Fruit fly (Drosophila melanogaster): ENCODE data around the gene CG8043.
A peak's percentile ranks its signal among the peaks of the same experiment; 100 is the strongest.

The CG8043 gene

dm6 chr3R:8659200-8659897, 17.4 kb upstream of the CG8043 start (continued):
- TF ChIP-seq gce (GFP tag; IDR thresholded peaks at IDR 0.05) = peak; percentile 55; the same call in 1 of the 3 replicates
- no peak for TF ChIP-seq CG4730 (GFP tag; IDR thresholded peaks at IDR 0.05)
- peak; percentile 39 for TF ChIP-seq shn (GFP tag; optimal IDR thresholded peaks at IDR 0.05)
- peak; percentile 20; the same call in 1 of the 2 replicates for TF ChIP-seq Rx (GFP tag; IDR thresholded peaks at IDR 0.05)
- no peak for TF ChIP-seq CG3163 (GFP tag; optimal IDR thresholded peaks at IDR 0.05)
- TF ChIP-seq Ets97D (GFP tag; optimal IDR thresholded peaks at IDR 0.05) = peak; percentile 20
- TF ChIP-seq CG2712 (tag; optimal IDR thresholded peaks at IDR 0.05) = peak; percentile 51
- no peak for TF ChIP-seq Dad (GFP tag; optimal IDR thresholded peaks at IDR 0.05)
- peak; percentile 59 for TF ChIP-seq CG15601 (tag; optimal IDR thresholded peaks at IDR 0.05)
- TF ChIP-seq toy (GFP tag; IDR thresholded peaks at IDR 0.05) = 0 out of 2 replicates have a peak, but pooled peaks have one; percentile 22
- peak; percentile 23; the same call in 1 of the 2 replicates for TF ChIP-seq lmd (GFP tag; IDR thresholded peaks at IDR 0.05)
- TF ChIP-seq Nf-YB (GFP tag; optimal IDR thresholded peaks at IDR 0.05) = peak; percentile 7
- peak; percentile 63 for TF ChIP-seq dysf (GFP tag; IDR thresholded peaks at IDR 0.05)
- TF ChIP-seq odd (GFP tag; optimal IDR thresholded peaks at IDR 0.05) = peak; percentile 22
- peak in 1 of 2 experiments; percentile 32 for TF ChIP-seq Eip74EF (GFP tag; optimal IDR thresholded peaks at IDR 0.05)
- TF ChIP-seq grn (GFP tag; optimal IDR thresholded peaks at IDR 0.05) = peak; percentile 45
- peak; percentile 64 for TF ChIP-seq CG12769 (tag; optimal IDR thresholded peaks at IDR 0.05)
- TF ChIP-seq danr (GFP tag; IDR thresholded peaks at IDR 0.05) = no peak
- no peak for TF ChIP-seq Mes4 (GFP tag; optimal IDR thresholded peaks at IDR 0.05)
- TF ChIP-seq tap (tag; optimal IDR thresholded peaks at IDR 0.05) = peak; percentile 24
- no peak for TF ChIP-seq kni (GFP tag; optimal IDR thresholded peaks at IDR 0.05)
- TF ChIP-seq dmrt99B (tag; optimal IDR thresholded peaks at IDR 0.05) = peak; percentile 72
- no peak for TF ChIP-seq Fer2 (tag; optimal IDR thresholded peaks at IDR 0.05)
- TF ChIP-seq CG16863 (GFP tag; optimal IDR thresholded peaks at IDR 0.05) = no peak
- peak; percentile 29 for TF ChIP-seq schlank (tag; optimal IDR thresholded peaks at IDR 0.05)
- TF ChIP-seq rib (GFP tag; IDR thresholded peaks at IDR 0.05) = peak; percentile 74
- TF ChIP-seq sc (optimal IDR thresholded peaks at IDR 0.05) = no peak
- TF ChIP-seq sc (GFP tag; optimal IDR thresholded peaks at IDR 0.05) = no peak
- peak in 1 of 2 experiments; percentile 72 for TF ChIP-seq insv (GFP tag; optimal IDR thresholded peaks at IDR 0.05)
- no peak for TF ChIP-seq CG4404 (GFP tag; IDR thresholded peaks at IDR 0.05)
- TF ChIP-seq CG4820 (GFP tag; optimal IDR thresholded peaks at IDR 0.05) = no peak
- TF ChIP-seq CG7839 (tag; optimal IDR thresholded peaks at IDR 0.05) = peak; percentile 68
- peak; percentile 52 for TF ChIP-seq org-1 (GFP tag; optimal IDR thresholded peaks at IDR 0.05)
- peak; percentile 55 for TF ChIP-seq gsb-n (tag; optimal IDR thresholded peaks at IDR 0.05)
- peak; percentile 75; the same call in 2 of the 3 replicates for TF ChIP-seq zfh1 (GFP tag; IDR thresholded peaks at IDR 0.05)
- no peak for TF ChIP-seq CG17802 (tag; optimal IDR thresholded peaks at IDR 0.05)
- TF ChIP-seq CG2889 (GFP tag; IDR thresholded peaks at IDR 0.05) = no peak
- no peak for TF ChIP-seq CG18011 (GFP tag; optimal IDR thresholded peaks at IDR 0.05)
- TF ChIP-seq hb (GFP tag; IDR thresholded peaks at IDR 0.05; ENCODE audit: partially characterized antibody) = no peak
- TF ChIP-seq vvl (GFP tag; IDR thresholded peaks at IDR 0.05) = peak; percentile 73
- TF ChIP-seq sim (GFP tag; IDR thresholded peaks at IDR 0.05) = no peak
- TF ChIP-seq CG11247 (GFP tag; IDR thresholded peaks at IDR 0.05) = no peak
- peak; percentile 33 for TF ChIP-seq Antp (GFP tag; optimal IDR thresholded peaks at IDR 0.05)
- TF ChIP-seq D (optimal IDR thresholded peaks at IDR 0.05) = no peak
- TF ChIP-seq D (GFP tag; optimal IDR thresholded peaks at IDR 0.05) = peak; percentile 54
- TF ChIP-seq CG10565 (GFP tag; optimal IDR thresholded peaks at IDR 0.05) = no peak
- TF ChIP-seq fd96Cb (tag; optimal IDR thresholded peaks at IDR 0.05) = peak; percentile 30
- peak; percentile 26 for TF ChIP-seq CG1602 (GFP tag; optimal IDR thresholded peaks at IDR 0.05)
- TF ChIP-seq wek (GFP tag; optimal IDR thresholded peaks at IDR 0.05) = peak; percentile 34
- 0 out of 2 replicates have a peak, but pooled peaks have one; percentile 16 for TF ChIP-seq sens-2 (GFP tag; IDR thresholded peaks at IDR 0.05)
